Fruit fly (Drosophila melanogaster): ENCODE results near the gene mib2.

- TF ChIP-seq ttk (optimal IDR thresholded peaks at IDR 0.05): no peak
- no peak for TF ChIP-seq insv (optimal IDR thresholded peaks at IDR 0.05)
- TF ChIP-seq Myc (optimal IDR thresholded peaks at IDR 0.05): no peak
Observed at dm6 chr2L:19037455-19037854, 3.2 kb downstream of the mib2 start.
